Fruit fly (Drosophila melanogaster): ENCODE data around the gene chrb.

chrb gene

dm6 chr3L:11533704-11534319 lies 46.5 kb downstream of the chrb start:
- no peak for TF ChIP-seq Dll (optimal IDR thresholded peaks at IDR 0.05)
- TF ChIP-seq psq (optimal IDR thresholded peaks at IDR 0.05), result no peak
- TF ChIP-seq CG8478 (optimal IDR thresholded peaks at IDR 0.05), result no peak
- TF ChIP-seq pan (optimal IDR thresholded peaks at IDR 0.05), result no peak
- TF ChIP-seq usp (GFP tag; optimal IDR thresholded peaks at IDR 0.05), result no peak
- no peak for TF ChIP-seq EcR (GFP tag; optimal IDR thresholded peaks at IDR 0.05)

- TF ChIP-seq usp (GFP tag; optimal IDR thresholded peaks at IDR 0.05), result no peak
- TF ChIP-seq EcR (GFP tag; optimal IDR thresholded peaks at IDR 0.05), result no peak
- TF ChIP-seq CG8478 (optimal IDR thresholded peaks at IDR 0.05), result no peak
- TF ChIP-seq Dll (optimal IDR thresholded peaks at IDR 0.05), result no peak
Observed at dm6 chr3L:11534391-11535246, 47.3 kb downstream of the chrb start.

- TF ChIP-seq Dll (optimal IDR thresholded peaks at IDR 0.05) (no peak), pan (optimal IDR thresholded peaks at IDR 0.05) (no peak), EcR (GFP tag; optimal IDR thresholded peaks at IDR 0.05) (no peak), usp (GFP tag; optimal IDR thresholded peaks at IDR 0.05) (no peak), CG8478 (optimal IDR thresholded peaks at IDR 0.05) (no peak), psq (optimal IDR thresholded peaks at IDR 0.05) (no peak)
Observed at dm6 chr3L:11536132-11536531, 48.8 kb downstream of the chrb start.

dm6 chr3L:11536767-11537419 lies 49.5 kb downstream of the chrb start:
- no peak for TF ChIP-seq psq (optimal IDR thresholded peaks at IDR 0.05)
- TF ChIP-seq Dll (optimal IDR thresholded peaks at IDR 0.05), result no peak
- no peak for TF ChIP-seq CG8478 (optimal IDR thresholded peaks at IDR 0.05)
- no peak for TF ChIP-seq EcR (GFP tag; optimal IDR thresholded peaks at IDR 0.05)
- TF ChIP-seq pan (optimal IDR thresholded peaks at IDR 0.05), result no peak
- TF ChIP-seq usp (GFP tag; optimal IDR thresholded peaks at IDR 0.05), result no peak

- no peak for TF ChIP-seq CG8478 (optimal IDR thresholded peaks at IDR 0.05)
- no peak for TF ChIP-seq usp (GFP tag; optimal IDR thresholded peaks at IDR 0.05)
- TF ChIP-seq psq (optimal IDR thresholded peaks at IDR 0.05), result no peak
- no peak for TF ChIP-seq EcR (GFP tag; optimal IDR thresholded peaks at IDR 0.05)
- TF ChIP-seq Dll (optimal IDR thresholded peaks at IDR 0.05), result no peak
- no peak for TF ChIP-seq pan (optimal IDR thresholded peaks at IDR 0.05)
Observed at dm6 chr3L:11539511-11540329, 52.4 kb downstream of the chrb start.

dm6 chr3L:11540330-11540702 lies 53.0 kb downstream of the chrb start:
- TF ChIP-seq psq (optimal IDR thresholded peaks at IDR 0.05) (no peak), pan (optimal IDR thresholded peaks at IDR 0.05) (no peak), CG8478 (optimal IDR thresholded peaks at IDR 0.05) (no peak), usp (GFP tag; optimal IDR thresholded peaks at IDR 0.05) (no peak), EcR (GFP tag; optimal IDR thresholded peaks at IDR 0.05) (no peak)

- TF ChIP-seq usp (GFP tag; optimal IDR thresholded peaks at IDR 0.05), result no peak
- TF ChIP-seq EcR (GFP tag; optimal IDR thresholded peaks at IDR 0.05), result no peak
- TF ChIP-seq psq (optimal IDR thresholded peaks at IDR 0.05), result no peak
- TF ChIP-seq CG8478 (optimal IDR thresholded peaks at IDR 0.05), result no peak
- TF ChIP-seq Dll (optimal IDR thresholded peaks at IDR 0.05), result no peak
- no peak for TF ChIP-seq pan (optimal IDR thresholded peaks at IDR 0.05)
Observed at dm6 chr3L:11542437-11542836, 55.1 kb downstream of the chrb start.

dm6 chr3L:11542948-11543347 lies 55.6 kb downstream of the chrb start:
- no peak for TF ChIP-seq psq (optimal IDR thresholded peaks at IDR 0.05)
- no peak for TF ChIP-seq usp (GFP tag; optimal IDR thresholded peaks at IDR 0.05)
- TF ChIP-seq CG8478 (optimal IDR thresholded peaks at IDR 0.05), result no peak
- no peak for TF ChIP-seq pan (optimal IDR thresholded peaks at IDR 0.05)
- no peak for TF ChIP-seq EcR (GFP tag; optimal IDR thresholded peaks at IDR 0.05)
- TF ChIP-seq Dll (optimal IDR thresholded peaks at IDR 0.05), result no peak

dm6 chr3L:11543681-11544299 lies 56.4 kb downstream of the chrb start:
- TF ChIP-seq usp (GFP tag; optimal IDR thresholded peaks at IDR 0.05), result no peak

- no peak for TF ChIP-seq pan (optimal IDR thresholded peaks at IDR 0.05)
- no peak for TF ChIP-seq EcR (GFP tag; optimal IDR thresholded peaks at IDR 0.05)
- no peak for TF ChIP-seq Dll (optimal IDR thresholded peaks at IDR 0.05)
- TF ChIP-seq usp (GFP tag; optimal IDR thresholded peaks at IDR 0.05), result no peak
- TF ChIP-seq CG8478 (optimal IDR thresholded peaks at IDR 0.05), result no peak
- no peak for TF ChIP-seq psq (optimal IDR thresholded peaks at IDR 0.05)
Observed at dm6 chr3L:11547302-11547994, 60.1 kb downstream of the chrb start.

- TF ChIP-seq usp (GFP tag; optimal IDR thresholded peaks at IDR 0.05) (no peak), Dll (optimal IDR thresholded peaks at IDR 0.05) (no peak), pan (optimal IDR thresholded peaks at IDR 0.05) (no peak), psq (optimal IDR thresholded peaks at IDR 0.05) (no peak), EcR (GFP tag; optimal IDR thresholded peaks at IDR 0.05) (no peak), CG8478 (optimal IDR thresholded peaks at IDR 0.05) (no peak)
Observed at dm6 chr3L:11548009-11548408, 60.7 kb downstream of the chrb start.

Data from whole organism.